Fruit fly (Drosophila melanogaster) whole organism, adult: ENCODE measurements around the gene CG42812.

Source experiments
- CG7045 ChIP-seq: fragments of 200-800 bp; sonication (Bioruptor generic); optimal IDR thresholded peaks from 2 replicates; lab custom pipeline; 2017; ENCODE audit warnings: missing biosample characterization, mild to moderate bottlenecking, missing genetic modification characterization
- cnc ChIP-seq, 2 experiments: fragments of >200 bp; optimal IDR thresholded peaks; 2 replicates each; lab custom pipeline; 2017
- ovo ChIP-seq: fragments of 200-800 bp; sonication (Bioruptor generic); optimal IDR thresholded peaks from 2 replicates; lab custom pipeline; 2016; ENCODE audit warnings: missing biosample characterization, missing genetic modification characterization
- tj ChIP-seq: fragments of 200-800 bp; sonication (Bioruptor generic); optimal IDR thresholded peaks from 3 replicates; lab custom pipeline; 2017; ENCODE audit warnings: missing biosample characterization, mild to moderate bottlenecking, missing genetic modification characterization, moderate library complexity

DNA sequence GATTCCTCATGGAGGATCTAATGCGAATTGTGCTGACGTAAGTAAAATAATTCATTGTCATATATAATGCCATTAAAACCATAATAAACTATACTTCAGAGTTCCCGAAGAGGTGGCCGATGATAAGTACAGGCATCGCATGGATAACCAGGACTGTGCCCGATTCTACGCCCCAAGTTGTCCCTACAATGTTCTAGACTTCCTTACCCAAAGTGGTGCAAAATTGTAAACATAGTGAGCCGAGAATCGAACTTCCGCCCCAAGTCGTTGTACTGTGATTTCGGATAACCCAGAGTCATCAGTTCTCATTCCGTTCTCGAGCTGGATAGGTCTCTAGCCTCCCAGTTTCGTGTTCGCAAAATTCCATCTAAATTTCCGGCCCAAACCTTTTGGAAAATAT, 5.1 kb downstream of the CG42812 start, which contains the start of gene CG33340:
- no peak for TF ChIP-seq ovo (GFP tag; lab: Kevin White, UChicago)
- TF ChIP-seq cnc (optimal IDR thresholded peaks at IDR 0.05; lab: Kevin White, UChicago) = no peak
- no peak for TF ChIP-seq tj (GFP tag; lab: Kevin White, UChicago)
- TF ChIP-seq CG7045 (GFP tag; lab: Kevin White, UChicago) = no peak
